Fruit fly (Drosophila melanogaster) whole organism, embryonic: ENCODE results near the gene Pstk.

Source experiments
- Ada2b ChIP-seq: fragments of 200-800 bp; sonication (Bioruptor generic); IDR thresholded peaks from 2 replicates; pipeline ENCODE4 v1.3.6; 2022; ENCODE audit warnings: missing biosample characterization, missing genetic modification characterization
- Blimp-1 ChIP-seq: fragments of 200-800 bp; sonication (Bioruptor generic); optimal IDR thresholded peaks from 3 replicates; lab custom pipeline; 2018; ENCODE audit warnings: missing biosample characterization, missing genetic modification characterization, mild to moderate bottlenecking, moderate library complexity, missing genetic modification reagents
- BtbVII ChIP-seq: fragments of 200-800 bp; sonication (Bioruptor generic); optimal IDR thresholded peaks from 3 replicates; lab custom pipeline; 2017; ENCODE audit warnings: missing biosample characterization, mild to moderate bottlenecking, missing genetic modification characterization
- CG12236 ChIP-seq: fragments of 200-800 bp; sonication (Bioruptor generic); optimal IDR thresholded peaks from 2 replicates; lab custom pipeline; 2016; ENCODE audit warnings: missing biosample characterization, missing genetic modification characterization
- CG12942 ChIP-seq: fragments of 200-800 bp; sonication (Bioruptor generic); optimal IDR thresholded peaks from 3 replicates; lab custom pipeline; 2016; ENCODE audit warnings: missing biosample characterization, missing genetic modification characterization
- CG13894 ChIP-seq: fragments of 200-800 bp; sonication (Bioruptor generic); optimal IDR thresholded peaks from 3 replicates; lab custom pipeline; 2018; ENCODE audit warnings: missing biosample characterization, mild to moderate bottlenecking, missing genetic modification characterization, moderate library complexity
- CG14860 ChIP-seq: fragments of 200-800 bp; sonication (Bioruptor generic); IDR thresholded peaks from 3 replicates; pipeline ENCODE4 v1.3.6; 2022; ENCODE audit warnings: missing biosample characterization, missing genetic modification characterization; ENCODE audit not compliant: partially characterized antibody
- CG14965 ChIP-seq: fragments of 200-800 bp; sonication (Bioruptor generic); optimal IDR thresholded peaks from 2 replicates; lab custom pipeline; 2016; ENCODE audit warnings: missing biosample characterization, missing genetic modification characterization, borderline replicate concordance
- CG1602 ChIP-seq: fragments of 200-800 bp; sonication (Bioruptor generic); optimal IDR thresholded peaks from 3 replicates; lab custom pipeline; 2016; ENCODE audit warnings: missing biosample characterization, missing genetic modification characterization
- CG17385 ChIP-seq: fragments of 200-800 bp; sonication (Bioruptor generic); optimal IDR thresholded peaks from 3 replicates; lab custom pipeline; 2018; ENCODE audit warnings: missing biosample characterization, mild to moderate bottlenecking, missing genetic modification characterization
- CG17829 ChIP-seq: fragments of 200-800 bp; optimal IDR thresholded peaks from 2 replicates; lab custom pipeline; 2019; ENCODE audit warnings: missing biosample characterization, mild to moderate bottlenecking, missing genetic modification characterization, moderate library complexity
- CG18764 ChIP-seq: fragments of 200-800 bp; sonication (Bioruptor generic); optimal IDR thresholded peaks from 3 replicates; lab custom pipeline; 2016; ENCODE audit warnings: missing biosample characterization, missing genetic modification characterization
- CG2202 ChIP-seq: fragments of 200-800 bp; sonication (Bioruptor generic); optimal IDR thresholded peaks from 2 replicates; lab custom pipeline; 2018; ENCODE audit warnings: missing biosample characterization, mild to moderate bottlenecking, missing genetic modification characterization
- CG34224 ChIP-seq: fragments of 200-800 bp; sonication (Bioruptor generic); IDR thresholded peaks from 3 replicates; pipeline ENCODE4 v1.3.6; 2022; ENCODE audit warnings: missing biosample characterization, missing genetic modification characterization; ENCODE audit not compliant: partially characterized antibody
- CG34422 ChIP-seq: fragments of 200-800 bp; sonication (Bioruptor generic); IDR thresholded peaks from 3 replicates; pipeline ENCODE4 v1.3.6; 2022; ENCODE audit warnings: missing biosample characterization, missing genetic modification characterization
- CG42726 ChIP-seq: fragments of 200-800 bp; sonication (Bioruptor generic); IDR thresholded peaks from 2 replicates; pipeline ENCODE4 v1.3.6; 2022; ENCODE audit warnings: missing biosample characterization, missing genetic modification characterization; ENCODE audit not compliant: partially characterized antibody
- CG6254 ChIP-seq: fragments of 200-800 bp; sonication (Bioruptor generic); optimal IDR thresholded peaks from 3 replicates; lab custom pipeline; 2017; ENCODE audit warnings: mild to moderate bottlenecking, missing biosample characterization, missing genetic modification reagents, missing genetic modification characterization
- CG7987 ChIP-seq: fragments of 200-800 bp; sonication (Bioruptor generic); optimal IDR thresholded peaks from 2 replicates; lab custom pipeline; 2018; ENCODE audit warnings: missing biosample characterization, mild to moderate bottlenecking, missing genetic modification characterization, moderate library complexity
- CG9797 ChIP-seq: fragments of 200-800 bp; sonication (Bioruptor generic); optimal IDR thresholded peaks from 3 replicates; lab custom pipeline; 2018; ENCODE audit warnings: missing biosample characterization, mild to moderate bottlenecking, missing genetic modification characterization
- CG9876 ChIP-seq: fragments of 200-800 bp; sonication (Bioruptor generic); optimal IDR thresholded peaks from 2 replicates; lab custom pipeline; 2016; ENCODE audit warnings: missing biosample characterization, missing genetic modification characterization
- CHES-1-like ChIP-seq: fragments of 200-800 bp; sonication (Bioruptor generic); optimal IDR thresholded peaks from 2 replicates; lab custom pipeline; 2016; ENCODE audit warnings: missing biosample characterization, missing genetic modification characterization
- Camta ChIP-seq: fragments of 200-800 bp; sonication (Bioruptor generic); optimal IDR thresholded peaks from 2 replicates; lab custom pipeline; 2016; ENCODE audit warnings: missing biosample characterization, missing genetic modification characterization
- Dbx ChIP-seq: fragments of 200-800 bp; sonication (Bioruptor generic); IDR thresholded peaks from 3 replicates; pipeline ENCODE4 v1.3.6; 2022; ENCODE audit warnings: missing biosample characterization, missing genetic modification characterization
- Doc3 ChIP-seq: fragments of 200-800 bp; sonication (Bioruptor generic); IDR thresholded peaks from 3 replicates; pipeline ENCODE4 v1.3.6; 2022; ENCODE audit warnings: missing biosample characterization, missing genetic modification characterization; ENCODE audit not compliant: partially characterized antibody
- Mes4 ChIP-seq: fragments of 200-800 bp; sonication (Bioruptor generic); optimal IDR thresholded peaks from 2 replicates; lab custom pipeline; 2016; ENCODE audit warnings: missing biosample characterization, missing genetic modification characterization
- PHDP ChIP-seq: fragments of 200-800 bp; sonication (Bioruptor generic); optimal IDR thresholded peaks from 3 replicates; lab custom pipeline; 2018; ENCODE audit warnings: missing biosample characterization, mild to moderate bottlenecking, missing genetic modification characterization, moderate library complexity
- Sry-δ ChIP-seq: fragments of 200-800 bp; sonication (Bioruptor generic); optimal IDR thresholded peaks from 2 replicates; lab custom pipeline; 2016; ENCODE audit warnings: missing biosample characterization, missing genetic modification characterization
- Stat92E ChIP-seq, 3 experiments: fragments of >200 bp in 2 of 3; fragments of 200-800 bp in 1 of 3; sonication (Bioruptor generic) in 1 of 3; optimal IDR thresholded peaks; 2 replicates each; lab custom pipeline; 2017 to 2019; ENCODE audit warnings: missing biosample characterization in 3 of 3, missing genetic modification characterization in 3 of 3, mild to moderate bottlenecking in 1 of 3, moderate library complexity in 1 of 3
- ac ChIP-seq: fragments of 200-800 bp; sonication (Bioruptor generic); optimal IDR thresholded peaks from 3 replicates; lab custom pipeline; 2017; ENCODE audit warnings: missing biosample characterization, mild to moderate bottlenecking, missing genetic modification characterization
- bab2 ChIP-seq: fragments of 200-800 bp; sonication (Bioruptor generic); optimal IDR thresholded peaks from 2 replicates; lab custom pipeline; 2016; ENCODE audit warnings: missing biosample characterization, missing genetic modification characterization
- bsh ChIP-seq, 2 experiments: fragments of 200-800 bp; sonication (Bioruptor generic); optimal IDR thresholded peaks; 2 replicates each; lab custom pipeline; 2017 to 2018; ENCODE audit warnings: mild to moderate bottlenecking in 2 of 2, missing biosample characterization in 2 of 2, missing genetic modification characterization in 2 of 2, moderate library complexity in 1 of 2
- dan ChIP-seq: fragments of 200-800 bp; sonication (Bioruptor generic); IDR thresholded peaks from 2 replicates; pipeline ENCODE4 v1.3.6; 2022; ENCODE audit warnings: missing biosample characterization, missing genetic modification characterization
- fd64A ChIP-seq: fragments of 200-800 bp; sonication (Bioruptor generic); optimal IDR thresholded peaks from 3 replicates; lab custom pipeline; 2018; ENCODE audit warnings: missing biosample characterization, mild to moderate bottlenecking, missing genetic modification characterization
- gem ChIP-seq: fragments of 200-800 bp; sonication (Bioruptor generic); optimal IDR thresholded peaks from 2 replicates; lab custom pipeline; 2019; ENCODE audit warnings: missing biosample characterization, mild to moderate bottlenecking, missing genetic modification characterization, moderate library complexity
- gsb ChIP-seq: fragments of 200-800 bp; sonication (Bioruptor generic); IDR thresholded peaks from 2 replicates; pipeline ENCODE4 v1.3.6; 2022; ENCODE audit warnings: missing biosample characterization, missing genetic modification characterization
- hbn ChIP-seq: fragments of 200-800 bp; sonication (Bioruptor generic); IDR thresholded peaks from 2 replicates; pipeline ENCODE4 v1.3.6; 2022; ENCODE audit warnings: missing biosample characterization, missing genetic modification characterization; ENCODE audit not compliant: partially characterized antibody
- insv ChIP-seq, 2 experiments: fragments of 200-800 bp; sonication (Bioruptor generic); optimal IDR thresholded peaks; 3 replicates each; lab custom pipeline; 2016 to 2018; ENCODE audit warnings: missing biosample characterization in 2 of 2, missing genetic modification characterization in 2 of 2
- pho ChIP-seq: fragments of 200-800 bp; sonication (Bioruptor generic); optimal IDR thresholded peaks from 2 replicates; lab custom pipeline; 2016; ENCODE audit warnings: missing biosample characterization, missing genetic modification characterization
- pita ChIP-seq: fragments of 200-800 bp; sonication (Bioruptor generic); optimal IDR thresholded peaks from 2 replicates; lab custom pipeline; 2017; ENCODE audit warnings: missing biosample characterization, mild to moderate bottlenecking, missing genetic modification characterization
- rib ChIP-seq: fragments of 200-800 bp; sonication (Bioruptor generic); IDR thresholded peaks from 2 replicates; pipeline ENCODE4 v1.3.6; 2022; ENCODE audit warnings: missing biosample characterization, missing genetic modification characterization
- salm ChIP-seq: fragments of 200-800 bp; sonication (Bioruptor generic); optimal IDR thresholded peaks from 2 replicates; lab custom pipeline; 2018; ENCODE audit warnings: missing biosample characterization, mild to moderate bottlenecking, missing genetic modification characterization
- sc ChIP-seq, 3 experiments: fragments of >200 bp in 2 of 3; fragments of 200-800 bp in 1 of 3; sonication (Bioruptor generic) in 1 of 3; optimal IDR thresholded peaks; 2 replicates in 2 of 3; 3 replicates in 1 of 3; lab custom pipeline; 2017; ENCODE audit warnings: mild to moderate bottlenecking in 1 of 3, missing biosample characterization in 1 of 3, missing genetic modification characterization in 1 of 3, missing genetic modification reagents in 1 of 3
- sisA ChIP-seq: fragments of 200-800 bp; sonication (Bioruptor generic); IDR thresholded peaks from 2 replicates; pipeline ENCODE4 v1.3.6; 2022; ENCODE audit warnings: missing biosample characterization, missing genetic modification characterization
- sob ChIP-seq: fragments of 200-800 bp; sonication (Bioruptor generic); IDR thresholded peaks from 2 replicates; pipeline ENCODE4 v1.3.6; 2022; ENCODE audit warnings: missing biosample characterization, missing genetic modification characterization
- stc ChIP-seq: fragments of 200-800 bp; sonication (Bioruptor generic); IDR thresholded peaks from 2 replicates; pipeline ENCODE4 v1.3.6; 2022; ENCODE audit warnings: missing biosample characterization, missing genetic modification characterization
- tll ChIP-seq, 2 experiments: fragments of 200-800 bp in 1 of 2; fragments of >200 bp in 1 of 2; sonication (Bioruptor generic) in 1 of 2; optimal IDR thresholded peaks; 2 replicates each; lab custom pipeline; 2017 to 2019; ENCODE audit warnings: missing biosample characterization in 2 of 2, missing genetic modification characterization in 2 of 2, mild to moderate bottlenecking in 1 of 2, moderate library complexity in 1 of 2
- trh ChIP-seq: fragments of 200-800 bp; sonication (Bioruptor generic); optimal IDR thresholded peaks from 2 replicates; lab custom pipeline; 2016; ENCODE audit warnings: missing biosample characterization, missing genetic modification characterization
- vvl ChIP-seq: fragments of 200-800 bp; sonication (Bioruptor generic); IDR thresholded peaks from 2 replicates; pipeline ENCODE4 v1.3.6; 2022; ENCODE audit warnings: missing biosample characterization, missing genetic modification characterization

The Pstk gene

dm6 chrX:19651757-19652419 is 33.6 kb upstream of the Pstk start, which contains the start of the genes Ranbp21 and Elys (continued):
- no peak for TF ChIP-seq Doc3
- TF ChIP-seq CG14965 (GFP tag; lab: Kevin White, UChicago), result no peak
- no peak for TF ChIP-seq gsb (GFP tag; lab: Robert Waterston, UW)
- TF ChIP-seq BtbVII (GFP tag; lab: Kevin White, UChicago), result no peak
- TF ChIP-seq Mes4 (GFP tag; lab: Kevin White, UChicago), result peak; percentile 61
- TF ChIP-seq CG42726 (GFP tag; lab: Robert Waterston, UW), result no peak
- TF ChIP-seq CG14860 (GFP tag; lab: Robert Waterston, UW), result no peak
- peak; percentile 72 for TF ChIP-seq Dbx
- peak; percentile 86 for TF ChIP-seq rib (GFP tag; lab: Robert Waterston, UW)
- no peak for TF ChIP-seq CG13894 (tag; lab: Kevin White, UChicago)
- TF ChIP-seq trh (GFP tag; lab: Kevin White, UChicago), result no peak
- TF ChIP-seq Camta (GFP tag; lab: Kevin White, UChicago), result peak; percentile 23
- TF ChIP-seq tll (GFP tag; optimal IDR thresholded peaks at IDR 0.05; lab: Kevin White, UChicago), result no peak
- no peak for TF ChIP-seq PHDP (tag; lab: Kevin White, UChicago)
- TF ChIP-seq Stat92E (GFP tag; optimal IDR thresholded peaks at IDR 0.05; lab: Kevin White, UChicago), result no peak
- TF ChIP-seq CG2202, result no peak
- peak; percentile 54 for TF ChIP-seq vvl (GFP tag; lab: Robert Waterston, UW)
- no peak for TF ChIP-seq fd64A
- TF ChIP-seq pita (GFP tag; lab: Kevin White, UChicago), result no peak
- no peak for TF ChIP-seq sc (optimal IDR thresholded peaks at IDR 0.05; lab: Kevin White, UChicago)
- TF ChIP-seq sc (GFP tag; optimal IDR thresholded peaks at IDR 0.05; lab: Kevin White, UChicago), result no peak
- TF ChIP-seq bab2, result peak; percentile 68
- no peak for TF ChIP-seq gem (tag; lab: Kevin White, UChicago)
- no peak for TF ChIP-seq CG6254 (GFP tag; lab: Kevin White, UChicago)
- TF ChIP-seq bsh (GFP tag; optimal IDR thresholded peaks at IDR 0.05; lab: Kevin White, UChicago), result peak in 1 of 2 experiments; percentile 31
- TF ChIP-seq CG18764 (GFP tag; lab: Kevin White, UChicago), result no peak
- TF ChIP-seq sisA (GFP tag; lab: Robert Waterston, UW), result peak; percentile 66
- 0 out of 2 replicates have a peak, but pooled peaks have one; percentile 30 for TF ChIP-seq dan (GFP tag; lab: Robert Waterston, UW)
- peak; percentile 82 for TF ChIP-seq CHES-1-like
- peak; percentile 79 for TF ChIP-seq Sry-δ (GFP tag; lab: Kevin White, UChicago)
- TF ChIP-seq Ada2b, result no peak
- peak; percentile 63 for TF ChIP-seq CG34422 (GFP tag; lab: Robert Waterston, UW)
- TF ChIP-seq insv (GFP tag; optimal IDR thresholded peaks at IDR 0.05; lab: Kevin White, UChicago), result peak in 1 of 2 experiments; percentile 28
- no peak for TF ChIP-seq Blimp-1
- peak; percentile 50 for TF ChIP-seq CG1602 (GFP tag; lab: Kevin White, UChicago)
- TF ChIP-seq CG9876 (GFP tag; lab: Kevin White, UChicago), result peak; percentile 19
- TF ChIP-seq hbn (GFP tag; lab: Robert Waterston, UW), result no peak
- no peak for TF ChIP-seq CG12236
- peak; percentile 53 for TF ChIP-seq pho (GFP tag; lab: Kevin White, UChicago)
- no peak for TF ChIP-seq CG17385 (GFP tag; lab: Kevin White, UChicago)
- TF ChIP-seq ac, result no peak
- TF ChIP-seq CG9797, result peak; percentile 40
- TF ChIP-seq CG17829, result peak; percentile 33
- TF ChIP-seq sob (GFP tag; lab: Robert Waterston, UW), result peak; percentile 41; the same call in 1 of the 2 replicates
- peak; percentile 47; the same call in 1 of the 2 replicates for TF ChIP-seq stc (GFP tag; lab: Robert Waterston, UW)
- TF ChIP-seq salm (tag; lab: Kevin White, UChicago), result no peak
- no peak; the same call in 2 of the 3 replicates for TF ChIP-seq CG34224 (GFP tag; lab: Robert Waterston, UW)
- TF ChIP-seq CG12942 (GFP tag; lab: Kevin White, UChicago), result peak; percentile 45
- TF ChIP-seq CG7987 (GFP tag; lab: Kevin White, UChicago), result no peak
